Fruit fly (Drosophila melanogaster) whole organism, embryonic: Measurements from ENCODE around the gene CG16853.

Source experiments
- B-H2 ChIP-seq: fragments of 200-800 bp; sonication (Bioruptor generic); optimal IDR thresholded peaks from 2 replicates; lab custom pipeline; 2018; ENCODE audit warnings: missing biosample characterization, mild to moderate bottlenecking, missing genetic modification characterization
- CG10209 ChIP-seq: fragments of 200-800 bp; sonication (Bioruptor generic); optimal IDR thresholded peaks from 3 replicates; lab custom pipeline; 2017; ENCODE audit warnings: missing biosample characterization, mild to moderate bottlenecking, missing genetic modification characterization, missing genetic modification reagents
- CG10274 ChIP-seq: fragments of 200-800 bp; sonication (Bioruptor generic); optimal IDR thresholded peaks from 3 replicates; lab custom pipeline; 2017; ENCODE audit warnings: missing biosample characterization, mild to moderate bottlenecking, missing genetic modification characterization
- CG11247 ChIP-seq: fragments of 200-800 bp; sonication (Bioruptor generic); IDR thresholded peaks from 2 replicates; pipeline ENCODE4 v1.3.6; 2022; ENCODE audit warnings: missing biosample characterization, missing genetic modification characterization
- CG11695 ChIP-seq: fragments of 200-800 bp; sonication (Bioruptor generic); IDR thresholded peaks from 3 replicates; pipeline ENCODE4 v1.3.6; 2022; ENCODE audit warnings: missing biosample characterization, missing genetic modification characterization
- CG12659 ChIP-seq: fragments of 200-800 bp; sonication (Bioruptor generic); optimal IDR thresholded peaks from 3 replicates; lab custom pipeline; 2017; ENCODE audit warnings: mild to moderate bottlenecking, missing biosample characterization, missing genetic modification reagents, missing genetic modification characterization
- CG12769 ChIP-seq: fragments of 200-800 bp; sonication (Bioruptor generic); optimal IDR thresholded peaks from 2 replicates; lab custom pipeline; 2019; ENCODE audit warnings: missing biosample characterization, mild to moderate bottlenecking, missing genetic modification characterization, moderate library complexity
- CG15479 ChIP-seq: fragments of 200-800 bp; sonication (Bioruptor generic); optimal IDR thresholded peaks from 3 replicates; lab custom pipeline; 2019; ENCODE audit warnings: missing biosample characterization, mild to moderate bottlenecking, missing genetic modification characterization, moderate library complexity
- CG15514 ChIP-seq: fragments of 200-800 bp; sonication (Bioruptor generic); optimal IDR thresholded peaks from 3 replicates; lab custom pipeline; 2017; ENCODE audit warnings: missing biosample characterization, missing genetic modification characterization, mild to moderate bottlenecking, moderate library complexity, missing genetic modification reagents
- CG17328 ChIP-seq: fragments of 200-800 bp; sonication (Bioruptor generic); IDR thresholded peaks from 2 replicates; pipeline ENCODE4 v1.3.6; 2022; ENCODE audit warnings: missing biosample characterization, missing genetic modification characterization
- CG17802 ChIP-seq: fragments of 200-800 bp; sonication (Bioruptor generic); optimal IDR thresholded peaks from 2 replicates; lab custom pipeline; 2018; ENCODE audit warnings: missing biosample characterization, mild to moderate bottlenecking, missing genetic modification characterization, moderate library complexity
- CG18262 ChIP-seq: fragments of 200-800 bp; optimal IDR thresholded peaks from 3 replicates; lab custom pipeline; 2019; ENCODE audit warnings: missing biosample characterization, mild to moderate bottlenecking, missing genetic modification characterization, moderate library complexity
- CG2202 ChIP-seq: fragments of 200-800 bp; sonication (Bioruptor generic); optimal IDR thresholded peaks from 2 replicates; lab custom pipeline; 2018; ENCODE audit warnings: missing biosample characterization, mild to moderate bottlenecking, missing genetic modification characterization
- CG30403 ChIP-seq: fragments of 200-800 bp; sonication (Bioruptor generic); optimal IDR thresholded peaks from 3 replicates; lab custom pipeline; 2016; ENCODE audit warnings: missing biosample characterization, missing genetic modification characterization
- CG34376 ChIP-seq: fragments of 200-800 bp; sonication (Bioruptor generic); optimal IDR thresholded peaks from 2 replicates; lab custom pipeline; 2018; ENCODE audit warnings: missing biosample characterization, mild to moderate bottlenecking, missing genetic modification characterization
- CG3995 ChIP-seq: fragments of 200-800 bp; sonication (Bioruptor generic); optimal IDR thresholded peaks from 3 replicates; lab custom pipeline; 2016; ENCODE audit warnings: missing biosample characterization, missing genetic modification characterization
- CG4707 ChIP-seq: fragments of 200-800 bp; sonication (Bioruptor generic); optimal IDR thresholded peaks from 2 replicates; lab custom pipeline; 2018; ENCODE audit warnings: missing biosample characterization, mild to moderate bottlenecking, missing genetic modification characterization, moderate library complexity
- CG6272 ChIP-seq: fragments of 200-800 bp; sonication (Bioruptor generic); IDR thresholded peaks from 2 replicates; pipeline ENCODE4 v1.3.6; 2022; ENCODE audit warnings: missing biosample characterization, missing genetic modification characterization
- CG7357 ChIP-seq: fragments of 200-800 bp; sonication (Bioruptor generic); IDR thresholded peaks from 3 replicates; pipeline ENCODE4 v1.3.6; 2022; ENCODE audit warnings: missing biosample characterization, missing genetic modification characterization
- CG9215 ChIP-seq: fragments of 200-800 bp; sonication (Bioruptor generic); IDR thresholded peaks from 2 replicates; pipeline ENCODE4 v1.3.6; 2022; ENCODE audit warnings: missing biosample characterization, missing genetic modification characterization
- CG9727 ChIP-seq: fragments of 200-800 bp; sonication (Bioruptor generic); optimal IDR thresholded peaks from 3 replicates; lab custom pipeline; 2017; ENCODE audit warnings: missing biosample characterization, mild to moderate bottlenecking, missing genetic modification characterization
- Chrac-16 ChIP-seq: fragments of 200-800 bp; sonication (Bioruptor generic); optimal IDR thresholded peaks from 3 replicates; lab custom pipeline; 2016; ENCODE audit warnings: missing biosample characterization, missing genetic modification characterization
- CoRest ChIP-seq: fragments of 200-800 bp; sonication (Bioruptor generic); optimal IDR thresholded peaks from 3 replicates; lab custom pipeline; 2018; ENCODE audit warnings: missing biosample characterization, mild to moderate bottlenecking, missing genetic modification characterization, moderate library complexity
- Doc3 ChIP-seq: fragments of 200-800 bp; sonication (Bioruptor generic); IDR thresholded peaks from 3 replicates; pipeline ENCODE4 v1.3.6; 2022; ENCODE audit warnings: missing biosample characterization, missing genetic modification characterization; ENCODE audit not compliant: partially characterized antibody
- GATAe ChIP-seq: fragments of 200-800 bp; sonication (Bioruptor generic); conservative IDR thresholded peaks from 2 replicates; pipeline ENCODE4 v1.3.6; 2022; ENCODE audit warnings: missing biosample characterization, missing genetic modification characterization
- HHEX ChIP-seq: fragments of 200-800 bp; sonication (Bioruptor generic); optimal IDR thresholded peaks from 3 replicates; lab custom pipeline; 2017; ENCODE audit warnings: missing biosample characterization, mild to moderate bottlenecking, missing genetic modification characterization, missing genetic modification reagents
- Hsf ChIP-seq: fragments of 200-800 bp; sonication (Bioruptor generic); optimal IDR thresholded peaks from 3 replicates; lab custom pipeline; 2016; ENCODE audit warnings: missing biosample characterization, missing genetic modification characterization
- MBD-R2 ChIP-seq: fragments of 200-800 bp; sonication (Bioruptor generic); IDR thresholded peaks from 2 replicates; pipeline ENCODE4 v1.3.6; 2022; ENCODE audit warnings: missing biosample characterization, missing genetic modification characterization
- Mad ChIP-seq: fragments of 200-800 bp; sonication (Bioruptor generic); optimal IDR thresholded peaks from 2 replicates; lab custom pipeline; 2016; ENCODE audit warnings: missing biosample characterization, missing genetic modification characterization
- Stat92E ChIP-seq, 3 experiments: fragments of >200 bp in 2 of 3; fragments of 200-800 bp in 1 of 3; sonication (Bioruptor generic) in 1 of 3; optimal IDR thresholded peaks; 2 replicates each; lab custom pipeline; 2017 to 2019; ENCODE audit warnings: missing biosample characterization in 3 of 3, missing genetic modification characterization in 3 of 3, mild to moderate bottlenecking in 1 of 3, moderate library complexity in 1 of 3
- bsh ChIP-seq, 2 experiments: fragments of 200-800 bp; sonication (Bioruptor generic); optimal IDR thresholded peaks; 2 replicates each; lab custom pipeline; 2017 to 2018; ENCODE audit warnings: mild to moderate bottlenecking in 2 of 2, missing biosample characterization in 2 of 2, missing genetic modification characterization in 2 of 2, moderate library complexity in 1 of 2
- chm ChIP-seq: fragments of 200-800 bp; sonication (Bioruptor generic); IDR thresholded peaks from 2 replicates; pipeline ENCODE4 v1.3.6; 2022; ENCODE audit warnings: missing biosample characterization, missing genetic modification characterization
- ewg ChIP-seq: fragments of 200-800 bp; sonication (Bioruptor generic); optimal IDR thresholded peaks from 3 replicates; lab custom pipeline; 2017; ENCODE audit warnings: mild to moderate bottlenecking, missing biosample characterization, missing genetic modification reagents, missing genetic modification characterization
- eyg ChIP-seq: fragments of 200-800 bp; sonication (Bioruptor generic); optimal IDR thresholded peaks from 3 replicates; lab custom pipeline; 2016; ENCODE audit warnings: missing biosample characterization, missing genetic modification characterization
- fd64A ChIP-seq: fragments of 200-800 bp; sonication (Bioruptor generic); optimal IDR thresholded peaks from 3 replicates; lab custom pipeline; 2018; ENCODE audit warnings: missing biosample characterization, mild to moderate bottlenecking, missing genetic modification characterization
- gsb-n ChIP-seq: fragments of 200-800 bp; sonication (Bioruptor generic); optimal IDR thresholded peaks from 3 replicates; lab custom pipeline; 2018; ENCODE audit warnings: missing biosample characterization, mild to moderate bottlenecking, missing genetic modification characterization
- hkb ChIP-seq, 2 experiments: fragments of 200-800 bp in 1 of 2; fragments of >200 bp in 1 of 2; sonication (Bioruptor generic) in 1 of 2; IDR thresholded peaks in 1 of 2; optimal IDR thresholded peaks in 1 of 2; 2 replicates each; pipeline versions ENCODE4 v1.3.6 to Lab custom; 2017 to 2022; ENCODE audit warnings: missing biosample characterization in 1 of 2, missing genetic modification characterization in 1 of 2
- kni ChIP-seq: fragments of 200-800 bp; sonication (Bioruptor generic); optimal IDR thresholded peaks from 3 replicates; lab custom pipeline; 2017; ENCODE audit warnings: mild to moderate bottlenecking, missing biosample characterization, missing genetic modification reagents, missing genetic modification characterization
- maf-S ChIP-seq: fragments of 200-800 bp; sonication (Bioruptor generic); optimal IDR thresholded peaks from 2 replicates; lab custom pipeline; 2016; ENCODE audit warnings: missing biosample characterization, missing genetic modification characterization
- nom ChIP-seq: fragments of 200-800 bp; sonication (Bioruptor generic); optimal IDR thresholded peaks from 2 replicates; lab custom pipeline; 2017; ENCODE audit warnings: missing biosample characterization, missing genetic modification characterization, mild to moderate bottlenecking, moderate library complexity, missing genetic modification reagents
- otp ChIP-seq: fragments of 200-800 bp; sonication (Bioruptor generic); IDR thresholded peaks from 3 replicates; pipeline ENCODE4, ENCODE4 v1.3.6; 2022; ENCODE audit warnings: missing biosample characterization, missing genetic modification characterization
- pho ChIP-seq: fragments of 200-800 bp; sonication (Bioruptor generic); optimal IDR thresholded peaks from 2 replicates; lab custom pipeline; 2016; ENCODE audit warnings: missing biosample characterization, missing genetic modification characterization
- row ChIP-seq: fragments of 200-800 bp; sonication (Bioruptor generic); IDR thresholded peaks from 3 replicates; pipeline ENCODE4 v1.3.6; 2022; ENCODE audit warnings: missing biosample characterization, missing genetic modification characterization
- slp2 ChIP-seq: fragments of 200-800 bp; sonication (Bioruptor generic); optimal IDR thresholded peaks from 2 replicates; lab custom pipeline; 2016; ENCODE audit warnings: missing biosample characterization, missing genetic modification characterization
- tio ChIP-seq: fragments of 200-800 bp; sonication (Bioruptor generic); optimal IDR thresholded peaks from 2 replicates; lab custom pipeline; 2017; ENCODE audit warnings: missing biosample characterization, missing genetic modification characterization, inconsistent platforms
- zen2 ChIP-seq: fragments of 200-800 bp; sonication (Bioruptor generic); IDR thresholded peaks from 3 replicates; pipeline ENCODE4 v1.3.6; 2022; ENCODE audit warnings: missing biosample characterization, missing genetic modification characterization; ENCODE audit not compliant: partially characterized antibody

Gene CG16853

DNA sequence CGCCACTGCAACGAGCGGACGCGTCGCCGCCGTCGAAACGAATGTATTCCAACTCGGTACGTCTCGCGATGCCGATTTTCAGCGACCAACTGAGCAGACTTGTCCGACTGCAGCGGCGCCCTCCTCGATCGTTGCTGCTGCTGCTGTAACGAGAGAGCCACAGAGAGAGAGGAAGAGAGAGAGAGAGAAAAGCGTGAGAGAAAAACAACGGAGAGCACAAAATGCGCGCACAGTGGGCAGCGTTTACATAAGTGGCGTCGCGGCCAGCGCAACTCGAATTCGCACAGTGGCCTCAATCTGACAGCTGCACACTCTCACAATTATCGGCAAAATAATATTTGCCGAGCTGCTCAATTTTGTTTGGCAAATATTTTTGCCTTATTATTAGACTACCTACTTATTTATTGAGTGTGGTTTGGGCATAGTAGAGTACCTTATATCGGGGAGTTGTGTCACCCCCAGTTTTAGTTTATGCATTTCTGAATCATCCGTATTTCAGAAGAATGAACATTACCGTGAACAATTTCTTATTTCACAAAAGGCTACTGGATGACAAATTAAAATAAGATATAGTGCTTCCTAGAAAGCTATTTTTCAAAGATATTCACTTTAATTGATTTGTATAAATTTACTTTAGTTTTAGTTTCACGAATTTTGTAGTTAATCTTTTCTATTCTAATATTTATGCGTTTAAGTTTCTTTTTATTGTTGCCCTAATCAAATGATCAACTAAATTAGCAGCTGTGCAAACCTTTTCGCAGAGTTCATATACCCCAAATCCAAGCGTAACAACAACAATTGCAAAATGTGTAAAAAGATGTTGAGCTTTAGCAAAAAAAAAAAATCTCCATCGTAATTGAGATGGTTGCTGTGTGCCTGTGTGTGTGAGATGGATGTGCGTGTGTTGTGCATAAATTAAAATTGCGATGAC, 28.5 kb upstream of the CG16853 start (continued):
- peak; percentile 16 for TF ChIP-seq CG9727 (GFP tag; lab: Kevin White, UChicago)
- TF ChIP-seq kni (GFP tag; lab: Kevin White, UChicago), result peak; percentile 37
- peak; percentile 77 for TF ChIP-seq CG30403 (GFP tag; lab: Kevin White, UChicago)
- 0 out of 3 replicates have a peak, but pooled peaks have one; percentile 19 for TF ChIP-seq Doc3 (GFP tag; lab: Robert Waterston, UW)
- peak; percentile 55; the same call in 1 of the 2 replicates for TF ChIP-seq CG17328 (GFP tag; lab: Robert Waterston, UW)
- TF ChIP-seq bsh (GFP tag; optimal IDR thresholded peaks at IDR 0.05; lab: Kevin White, UChicago), result peak in 1 of 2 experiments; percentile 58
- no peak for TF ChIP-seq MBD-R2 (GFP tag; lab: Robert Waterston, UW)
- peak; percentile 74 for TF ChIP-seq HHEX (GFP tag; lab: Kevin White, UChicago)
- TF ChIP-seq CG12769 (tag; lab: Kevin White, UChicago), result peak; percentile 64
- peak; percentile 42 for TF ChIP-seq B-H2
- peak; percentile 2 for TF ChIP-seq CG17802
- TF ChIP-seq tio, result peak; percentile 53
- peak; percentile 60 for TF ChIP-seq pho (GFP tag; lab: Kevin White, UChicago)
- peak; percentile 8; the same call in 1 of the 3 replicates for TF ChIP-seq CG7357 (GFP tag; lab: Robert Waterston, UW)
- TF ChIP-seq GATAe (GFP tag; lab: Robert Waterston, UW), result 0 out of 2 replicates have a peak, but pooled peaks have one; percentile 24
- peak; percentile 77 for TF ChIP-seq zen2
- TF ChIP-seq slp2 (GFP tag; lab: Kevin White, UChicago), result peak; percentile 37
- peak; percentile 40 for TF ChIP-seq Mad (GFP tag; lab: Kevin White, UChicago)
- peak; percentile 51 for TF ChIP-seq CG15479 (GFP tag; lab: Kevin White, UChicago)
- no peak for TF ChIP-seq hkb (optimal IDR thresholded peaks at IDR 0.05; lab: Kevin White, UChicago)
- peak; percentile 60 for TF ChIP-seq hkb (GFP tag; IDR thresholded peaks at IDR 0.05; lab: Robert Waterston, UW)
- peak; percentile 60 for TF ChIP-seq CG18262 (tag; lab: Kevin White, UChicago)
- TF ChIP-seq CG34376, result peak; percentile 12
- TF ChIP-seq CG3995 (GFP tag; lab: Kevin White, UChicago), result no peak
- TF ChIP-seq fd64A (GFP tag; lab: Kevin White, UChicago), result no peak
- peak; percentile 91 for TF ChIP-seq row
- TF ChIP-seq CG10274 (GFP tag; lab: Kevin White, UChicago), result peak; percentile 97
- peak; percentile 43 for TF ChIP-seq ewg (GFP tag; lab: Kevin White, UChicago)
- TF ChIP-seq CoRest (tag; lab: Kevin White, UChicago), result peak; percentile 66
- peak; percentile 42 for TF ChIP-seq maf-S (GFP tag; lab: Kevin White, UChicago)
- no peak; the same call in none of the 2 replicates for TF ChIP-seq chm (GFP tag; lab: Robert Waterston, UW)
- peak; percentile 55 for TF ChIP-seq CG9215 (GFP tag; lab: Robert Waterston, UW)
- no peak for TF ChIP-seq eyg (GFP tag; lab: Kevin White, UChicago)
- peak; percentile 61; the same call in 1 of the 2 replicates for TF ChIP-seq CG6272
- TF ChIP-seq gsb-n (tag; lab: Kevin White, UChicago), result peak; percentile 49
- peak; percentile 39; the same call in 2 of the 3 replicates for TF ChIP-seq CG11695 (GFP tag; lab: Robert Waterston, UW)
- TF ChIP-seq CG2202, result no peak
- TF ChIP-seq Hsf (GFP tag; lab: Kevin White, UChicago), result peak; percentile 69
- TF ChIP-seq otp, result peak; percentile 63; the same call in 2 of the 3 replicates
- TF ChIP-seq Stat92E (GFP tag; optimal IDR thresholded peaks at IDR 0.05; lab: Kevin White, UChicago), result peak in 1 of 3 experiments; percentile 26
- TF ChIP-seq CG10209 (GFP tag; lab: Kevin White, UChicago), result peak; percentile 56
- TF ChIP-seq CG4707 (GFP tag; lab: Kevin White, UChicago), result peak; percentile 99
- TF ChIP-seq CG15514 (GFP tag; lab: Kevin White, UChicago), result peak; percentile 37
- peak; percentile 68 for TF ChIP-seq nom
- peak; percentile 72; the same call in 1 of the 2 replicates for TF ChIP-seq CG11247 (GFP tag; lab: Robert Waterston, UW)
- peak; percentile 66 for TF ChIP-seq CG12659 (GFP tag; lab: Kevin White, UChicago)
- peak; percentile 66 for TF ChIP-seq Chrac-16
